Worm (Caenorhabditis elegans) whole organism, L2 larva: Measurements from ENCODE around the gene T01C3.11.

Experiments
- C34F6.9 ChIP-seq: fragments of 150-350 bp; optimal IDR thresholded peaks from 2 replicates; lab custom pipeline; 2014; ENCODE audit warnings: missing biosample characterization, missing genetic modification characterization
- F13H6.1 ChIP-seq: sonication (generic microtip); optimal IDR thresholded peaks from 2 replicates; lab custom pipeline; 2016; ENCODE audit warnings: missing genetic modification characterization, missing compliant biosample characterization
- R02D3.7 ChIP-seq: fragments of 150-350 bp; optimal IDR thresholded peaks from 2 replicates; lab custom pipeline; 2014; ENCODE audit warnings: missing biosample characterization, missing genetic modification characterization
- Y55F3AM.14 ChIP-seq: fragments of 200-800 bp; sonication (Bioruptor generic); optimal IDR thresholded peaks from 2 replicates; lab custom pipeline; 2018; ENCODE audit warnings: mild to moderate bottlenecking, missing genetic modification characterization, missing compliant biosample characterization
- ZK546.5 ChIP-seq: sonication (generic microtip); optimal IDR thresholded peaks from 2 replicates; lab custom pipeline; 2017; ENCODE audit warnings: missing biosample characterization, missing genetic modification characterization
- alr-1 ChIP-seq: fragments of 150-350 bp; optimal IDR thresholded peaks from 2 replicates; lab custom pipeline; 2014; ENCODE audit warnings: missing biosample characterization, missing genetic modification characterization
- aly-2 ChIP-seq: fragments of 150-350 bp; optimal IDR thresholded peaks from 2 replicates; lab custom pipeline; 2014; ENCODE audit warnings: missing biosample characterization, missing genetic modification characterization
- ama-1 ChIP-seq: fragments of 150-350 bp; optimal IDR thresholded peaks from 2 replicates; lab custom pipeline; 2018; ENCODE audit warnings: inconsistent platforms
- blmp-1 ChIP-seq: sonication (generic microtip); optimal IDR thresholded peaks from 2 replicates; lab custom pipeline; 2017; ENCODE audit warnings: missing genetic modification characterization, mild to moderate bottlenecking, missing compliant biosample characterization, antibody characterized with exemption, moderate library complexity; ENCODE audit not compliant: insufficient read depth
- ceh-16 ChIP-seq: fragments of 150-350 bp; optimal IDR thresholded peaks from 2 replicates; lab custom pipeline; 2014; ENCODE audit warnings: missing biosample characterization, missing genetic modification characterization
- ceh-82 ChIP-seq: fragments of 150-350 bp; optimal IDR thresholded peaks from 2 replicates; lab custom pipeline; 2014; ENCODE audit warnings: missing biosample characterization, missing genetic modification characterization
- crh-2 ChIP-seq: sonication (generic microtip); optimal IDR thresholded peaks from 2 replicates; lab custom pipeline; 2017; ENCODE audit warnings: missing biosample characterization, missing genetic modification characterization
- dmd-4 ChIP-seq: sonication (generic microtip); optimal IDR thresholded peaks from 2 replicates; lab custom pipeline; 2017; ENCODE audit warnings: missing biosample characterization, missing genetic modification characterization
- egl-27 ChIP-seq: sonication (generic microtip); optimal IDR thresholded peaks from 3 replicates; lab custom pipeline; 2017; ENCODE audit warnings: missing biosample characterization, missing genetic modification reagents, missing genetic modification characterization
- elt-1 ChIP-seq: fragments of 150-350 bp; optimal IDR thresholded peaks from 2 replicates; lab custom pipeline; 2014; ENCODE audit warnings: missing biosample characterization, missing genetic modification characterization
- elt-3 ChIP-seq: sonication (generic microtip); optimal IDR thresholded peaks from 2 replicates; lab custom pipeline; 2017; ENCODE audit warnings: missing biosample characterization, missing genetic modification characterization
- fos-1 ChIP-seq: fragments of 150-350 bp; optimal IDR thresholded peaks from 2 replicates; lab custom pipeline; 2014; ENCODE audit warnings: missing biosample characterization, missing genetic modification characterization
- gmeb-1 ChIP-seq: fragments of 150-350 bp; optimal IDR thresholded peaks from 2 replicates; lab custom pipeline; 2014; ENCODE audit warnings: missing biosample characterization, missing genetic modification characterization
- lin-11 ChIP-seq: fragments of 150-350 bp; sonication (generic microtip); optimal IDR thresholded peaks from 2 replicates; lab custom pipeline; 2014; ENCODE audit warnings: missing biosample characterization, missing genetic modification characterization, inconsistent platforms, mixed read lengths
- lin-13 ChIP-seq: fragments of 150-350 bp; optimal IDR thresholded peaks from 2 replicates; lab custom pipeline; 2014; ENCODE audit warnings: missing biosample characterization, missing genetic modification reagents, missing genetic modification characterization
- lsy-2 ChIP-seq, 2 experiments: fragments of 150-350 bp in 1 of 2; sonication (generic microtip) in 1 of 2; optimal IDR thresholded peaks; 2 replicates each; lab custom pipeline; 2014 to 2017; ENCODE audit warnings: missing biosample characterization in 2 of 2, missing genetic modification characterization in 2 of 2
- mab-5 ChIP-seq: fragments of 150-350 bp; optimal IDR thresholded peaks from 2 replicates; lab custom pipeline; 2014; ENCODE audit warnings: missing biosample characterization, missing genetic modification characterization
- mdl-1 ChIP-seq, 2 experiments: fragments of 150-350 bp in 1 of 2; sonication (generic microtip) in 1 of 2; optimal IDR thresholded peaks; 2 replicates each; lab custom pipeline; 2017; ENCODE audit warnings: missing biosample characterization in 2 of 2, missing genetic modification characterization in 2 of 2
- nhr-10 ChIP-seq: sonication (generic microtip); optimal IDR thresholded peaks from 2 replicates; lab custom pipeline; 2017; ENCODE audit warnings: missing biosample characterization, missing genetic modification characterization
- nhr-11 ChIP-seq: fragments of 150-350 bp; optimal IDR thresholded peaks from 2 replicates; lab custom pipeline; 2014; ENCODE audit warnings: missing biosample characterization, missing genetic modification characterization
- nhr-12 ChIP-seq: fragments of 150-350 bp; optimal IDR thresholded peaks from 2 replicates; lab custom pipeline; 2014; ENCODE audit warnings: missing biosample characterization, missing genetic modification characterization
- nhr-129 ChIP-seq: fragments of 150-350 bp; optimal IDR thresholded peaks from 2 replicates; lab custom pipeline; 2014; ENCODE audit warnings: missing biosample characterization, missing genetic modification characterization
- nhr-21 ChIP-seq: fragments of 150-350 bp; optimal IDR thresholded peaks from 2 replicates; lab custom pipeline; 2014; ENCODE audit warnings: missing biosample characterization, missing genetic modification characterization
- nhr-237 ChIP-seq: fragments of 150-350 bp; optimal IDR thresholded peaks from 2 replicates; lab custom pipeline; 2014; ENCODE audit warnings: missing biosample characterization, missing genetic modification characterization
- nhr-25 ChIP-seq: fragments of 150-350 bp; sonication (generic microtip); optimal IDR thresholded peaks from 3 replicates; lab custom pipeline; 2014; ENCODE audit warnings: missing biosample characterization, missing genetic modification characterization
- nhr-77 ChIP-seq: fragments of 150-350 bp; optimal IDR thresholded peaks from 2 replicates; lab custom pipeline; 2014; ENCODE audit warnings: missing biosample characterization, missing genetic modification characterization
- sem-4 ChIP-seq: fragments of 150-350 bp; optimal IDR thresholded peaks from 2 replicates; lab custom pipeline; 2014; ENCODE audit warnings: missing biosample characterization, missing genetic modification reagents, missing genetic modification characterization
- skn-1 ChIP-seq: sonication (generic microtip); optimal IDR thresholded peaks from 2 replicates; lab custom pipeline; 2017; ENCODE audit warnings: missing biosample characterization, missing genetic modification characterization
- sma-3 ChIP-seq: sonication (generic microtip); optimal IDR thresholded peaks from 2 replicates; lab custom pipeline; 2016; ENCODE audit warnings: missing genetic modification reagents, missing genetic modification characterization, missing compliant biosample characterization
- sma-9 ChIP-seq, 2 experiments: fragments of 150-350 bp in 1 of 2; sonication (generic microtip) in 1 of 2; optimal IDR thresholded peaks; 2 replicates each; lab custom pipeline; 2014 to 2016; ENCODE audit warnings: missing genetic modification characterization in 2 of 2, mild to moderate bottlenecking in 1 of 2, missing biosample characterization in 1 of 2, missing compliant biosample characterization in 1 of 2, missing genetic modification reagents in 1 of 2, moderate library complexity in 1 of 2
- snpc-4 ChIP-seq: fragments of 150-350 bp; optimal IDR thresholded peaks from 2 replicates; lab custom pipeline; 2014; ENCODE audit warnings: missing biosample characterization, missing genetic modification characterization
- unc-55 ChIP-seq: fragments of 150-350 bp; sonication (generic microtip); optimal IDR thresholded peaks from 3 replicates; lab custom pipeline; 2014; ENCODE audit warnings: missing biosample characterization, missing genetic modification reagents, missing genetic modification characterization
- zag-1 ChIP-seq: fragments of 150-350 bp; optimal IDR thresholded peaks from 2 replicates; lab custom pipeline; 2014; ENCODE audit warnings: missing biosample characterization, missing genetic modification characterization
- ztf-1 ChIP-seq: fragments of 200-800 bp; sonication (Bioruptor generic); conservative IDR thresholded peaks from 2 replicates; pipeline ENCODE4 v1.3.6; 2022; ENCODE audit warnings: missing genetic modification characterization, missing compliant biosample characterization
- ztf-11 ChIP-seq: sonication (generic microtip); optimal IDR thresholded peaks from 2 replicates; lab custom pipeline; 2017; ENCODE audit warnings: missing biosample characterization, missing genetic modification characterization
- ztf-4 ChIP-seq: fragments of 150-350 bp; optimal IDR thresholded peaks from 2 replicates; lab custom pipeline; 2014; ENCODE audit warnings: missing biosample characterization, missing genetic modification characterization

The T01C3.11 gene

DNA sequence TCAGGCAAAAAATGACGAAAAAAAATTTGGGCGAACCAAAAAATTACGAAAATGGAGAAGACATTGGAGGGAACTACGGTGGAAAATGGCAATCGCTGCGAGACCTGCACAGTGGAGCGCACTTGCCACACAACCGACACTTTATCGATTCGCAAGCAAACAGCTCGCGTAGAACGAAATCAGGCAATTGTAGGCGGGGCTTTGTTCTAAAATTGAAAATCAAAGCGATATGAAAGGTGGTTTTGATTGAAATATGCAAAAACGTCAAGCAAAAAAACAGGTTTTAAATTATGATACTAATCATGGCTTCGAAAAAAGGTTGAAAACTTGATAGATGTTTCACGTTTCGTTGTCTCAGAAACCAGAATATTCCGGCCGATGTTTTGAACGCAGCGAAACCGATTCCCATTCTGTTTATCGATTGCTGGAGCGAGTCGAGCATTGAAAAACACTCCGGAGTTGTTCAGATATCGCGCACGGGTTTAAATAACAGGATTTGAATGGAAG lies 2.9 kb downstream of the T01C3.11 start, which contains the start of the genes fib-1 and mut-15:
Gene fib-1, minus strand, starts transcription at position 40 of the 507 bp plus-strand sequence.
Gene mut-15, plus strand, starts transcription at position 360 of the 507 bp plus-strand sequence.
- no peak for TF ChIP-seq elt-1
- peak; percentile 93 for TF ChIP-seq C34F6.9
- TF ChIP-seq ama-1: no peak
- TF ChIP-seq ceh-16 (tag; lab: Kevin White, UChicago): peak; percentile 38
- peak; percentile 96 for TF ChIP-seq nhr-129 (tag; lab: Kevin White, UChicago)
- TF ChIP-seq egl-27 (tag; lab: Kevin White, UChicago): peak; percentile 77
- TF ChIP-seq unc-55 (GFP tag; lab: Kevin White, UChicago): peak; percentile 93
- peak; percentile 89 for TF ChIP-seq lin-13 (GFP tag; lab: Kevin White, UChicago)
- peak; percentile 21 for TF ChIP-seq nhr-77 (tag; lab: Kevin White, UChicago)
- peak; percentile 91 to 98 for TF ChIP-seq lsy-2 (tag; optimal IDR thresholded peaks at IDR 0.05; lab: Kevin White, UChicago)
- no peak for TF ChIP-seq nhr-12
- TF ChIP-seq crh-2 (tag; lab: Kevin White, UChicago): peak; percentile 87
- peak; percentile 82 for TF ChIP-seq sem-4 (tag; lab: Kevin White, UChicago)
- TF ChIP-seq nhr-11 (tag; lab: Kevin White, UChicago): peak; percentile 26
- peak in 1 of 2 experiments; percentile 33 for TF ChIP-seq mdl-1 (tag; optimal IDR thresholded peaks at IDR 0.05; lab: Kevin White, UChicago)
- peak; percentile 83 for TF ChIP-seq snpc-4 (tag; lab: Kevin White, UChicago)
- TF ChIP-seq Y55F3AM.14 (GFP tag; lab: Kevin White, UChicago): peak; percentile 5
- peak; percentile 89 for TF ChIP-seq gmeb-1 (tag; lab: Kevin White, UChicago)
- TF ChIP-seq R02D3.7: peak; percentile 68
- TF ChIP-seq fos-1: peak; percentile 69
- no peak for TF ChIP-seq nhr-10 (tag; lab: Kevin White, UChicago)
- TF ChIP-seq elt-3 (tag; lab: Kevin White, UChicago): no peak
- TF ChIP-seq sma-9 (GFP tag; optimal IDR thresholded peaks at IDR 0.05; lab: Kevin White, UChicago): peak; percentile 93
- TF ChIP-seq sma-9 (tag; optimal IDR thresholded peaks at IDR 0.05; lab: Kevin White, UChicago): no peak
- TF ChIP-seq nhr-21: peak; percentile 84
- peak; percentile 92 for TF ChIP-seq F13H6.1 (tag; lab: Kevin White, UChicago)
- no peak for TF ChIP-seq ztf-11 (tag; lab: Kevin White, UChicago)
- TF ChIP-seq ztf-1 (GFP tag; lab: Robert Waterston, UW): no peak
- TF ChIP-seq ceh-82 (tag; lab: Kevin White, UChicago): peak; percentile 15
- peak; percentile 39 for TF ChIP-seq blmp-1 (tag; lab: Kevin White, UChicago)
- peak; percentile 70 for TF ChIP-seq ztf-4 (tag; lab: Kevin White, UChicago)
- no peak for TF ChIP-seq dmd-4 (tag; lab: Kevin White, UChicago)
- TF ChIP-seq mab-5 (tag; lab: Kevin White, UChicago): peak; percentile 90
- peak; percentile 83 for TF ChIP-seq zag-1 (tag; lab: Kevin White, UChicago)
- TF ChIP-seq nhr-237: no peak
- TF ChIP-seq ZK546.5 (tag; lab: Kevin White, UChicago): peak; percentile 45
- peak; percentile 86 for TF ChIP-seq lin-11 (tag; lab: Kevin White, UChicago)
- TF ChIP-seq sma-3 (GFP tag; lab: Kevin White, UChicago): peak; percentile 95
- peak; percentile 91 for TF ChIP-seq nhr-25 (tag; lab: Kevin White, UChicago)

DNA sequence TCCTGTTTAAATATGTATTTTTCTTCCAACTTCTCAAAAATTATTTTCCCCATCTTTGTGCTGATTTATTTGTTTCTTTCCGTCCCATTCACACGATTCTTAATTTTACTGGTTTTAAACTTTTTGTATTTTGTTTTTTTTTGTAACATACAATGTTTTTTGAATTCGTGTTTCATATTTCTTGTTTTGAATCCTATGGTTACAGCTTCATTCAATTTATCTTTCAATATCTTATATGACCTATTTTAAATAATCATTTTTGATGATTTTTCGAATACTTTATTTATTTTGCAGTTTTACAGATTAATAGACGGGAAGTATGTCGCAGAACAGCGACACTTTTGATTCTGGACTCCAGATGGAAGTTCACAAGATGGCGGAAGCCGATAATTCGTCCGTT lies 5.5 kb downstream of the T01C3.11 start, which contains the start of gene hrde-2:
Gene hrde-2, plus strand, starts transcription at position 301 of the 400 bp plus-strand sequence.
- TF ChIP-seq nhr-25 (tag; lab: Kevin White, UChicago) (no peak), snpc-4 (tag; lab: Kevin White, UChicago) (no peak), nhr-11 (tag; lab: Kevin White, UChicago) (no peak), blmp-1 (tag; lab: Kevin White, UChicago) (no peak), skn-1 (tag; lab: Kevin White, UChicago) (no peak), elt-1 (no peak), aly-2 (tag; lab: Kevin White, UChicago) (no peak), dmd-4 (tag; lab: Kevin White, UChicago) (no peak), alr-1 (tag; lab: Kevin White, UChicago) (no peak)
